Worm (Caenorhabditis elegans): ENCODE data around the gene rpn-12.
A peak's percentile ranks its signal among the peaks of the same experiment; 100 is the strongest.

rpn-12 gene

DNA sequence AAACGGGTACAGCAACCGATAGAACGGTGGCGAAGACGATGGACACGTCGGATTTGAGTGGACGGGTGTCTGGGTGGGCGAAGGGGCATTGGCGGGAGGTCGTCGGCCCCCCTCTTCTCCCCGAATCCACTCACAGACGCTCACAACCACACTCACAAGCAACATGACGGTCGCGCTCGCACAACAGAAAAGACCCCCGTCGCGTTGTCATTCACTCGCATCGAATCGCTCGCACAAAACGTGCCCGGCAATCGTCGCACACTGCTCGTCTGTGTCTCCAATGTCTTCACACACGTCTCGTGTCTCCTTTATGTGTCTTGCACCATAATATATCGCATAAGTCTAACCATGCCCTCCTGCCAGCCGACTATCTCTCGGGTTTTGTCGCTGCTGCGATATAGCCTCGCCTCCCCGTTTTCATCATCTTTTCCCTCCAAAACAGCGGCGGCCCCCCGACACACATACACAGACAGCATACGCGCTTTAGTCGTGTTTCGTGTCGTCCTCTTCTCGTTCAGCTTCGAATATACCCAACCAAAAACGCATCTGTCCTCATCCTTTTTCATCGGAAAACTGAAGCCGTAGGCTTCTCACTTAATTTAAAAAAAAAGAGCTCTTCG lies 18.8 kb upstream of the rpn-12 start:
- TF ChIP-seq ztf-4 (tag; optimal IDR thresholded peaks at IDR 0.05) (peak; percentile 64), lsy-12 (tag; optimal IDR thresholded peaks at IDR 0.05) (peak; percentile 81), nhr-43 (tag; optimal IDR thresholded peaks at IDR 0.05; ENCODE audit: poor library complexity, severe bottlenecking) (peak; percentile 86), nhr-237 (tag; optimal IDR thresholded peaks at IDR 0.05) (no peak), fkh-2 (tag; optimal IDR thresholded peaks at IDR 0.05) (no peak), elt-2 (tag; optimal IDR thresholded peaks at IDR 0.05) (peak; percentile 76), aly-2 (tag; optimal IDR thresholded peaks at IDR 0.05) (no peak), nhr-25 (tag; optimal IDR thresholded peaks at IDR 0.05) (peak; percentile 97), lin-39 (tag; optimal IDR thresholded peaks at IDR 0.05) (peak; percentile 90), nhr-77 (tag; optimal IDR thresholded peaks at IDR 0.05) (no peak), ceh-9 (tag; optimal IDR thresholded peaks at IDR 0.05) (no peak), skn-1 (tag; optimal IDR thresholded peaks at IDR 0.05) (peak; percentile 63), nhr-76 (tag; optimal IDR thresholded peaks at IDR 0.05) (no peak), unc-62 (GFP tag; optimal IDR thresholded peaks at IDR 0.05) (peak; percentile 57), pqm-1 (tag; optimal IDR thresholded peaks at IDR 0.05) (peak; percentile 43), ceh-16 (tag; optimal IDR thresholded peaks at IDR 0.05) (no peak), fos-1 (tag; optimal IDR thresholded peaks at IDR 0.05) (peak; percentile 53), jun-1 (tag; optimal IDR thresholded peaks at IDR 0.05) (peak; percentile 89), nfya-1 (tag; optimal IDR thresholded peaks at IDR 0.05; ENCODE audit: insufficient read depth) (peak; percentile 80), tbx-2 (tag; optimal IDR thresholded peaks at IDR 0.05) (peak; percentile 68), egl-27 (tag; optimal IDR thresholded peaks at IDR 0.05) (peak; percentile 85), mml-1 (tag; optimal IDR thresholded peaks at IDR 0.05) (no peak), ztf-11 (tag; optimal IDR thresholded peaks at IDR 0.05) (no peak), lin-15B (tag; optimal IDR thresholded peaks at IDR 0.05) (peak; percentile 69), nhr-11 (tag; optimal IDR thresholded peaks at IDR 0.05) (peak; percentile 85), egl-5 (tag; optimal IDR thresholded peaks at IDR 0.05) (peak; percentile 57), snpc-4 (tag; optimal IDR thresholded peaks at IDR 0.05) (peak; percentile 53), sea-2 (GFP tag; optimal IDR thresholded peaks at IDR 0.05) (peak; percentile 92), R02D3.7 (tag; optimal IDR thresholded peaks at IDR 0.05) (peak; percentile 48), nhr-28 (tag; optimal IDR thresholded peaks at IDR 0.05) (no peak), fkh-10 (GFP tag; optimal IDR thresholded peaks at IDR 0.05) (peak; percentile 80), elt-3 (tag; optimal IDR thresholded peaks at IDR 0.05) (no peak), ceh-82 (tag; optimal IDR thresholded peaks at IDR 0.05) (peak; percentile 41), elt-1 (tag; optimal IDR thresholded peaks at IDR 0.05) (peak; percentile 12), hmg-11 (tag; optimal IDR thresholded peaks at IDR 0.05) (peak; percentile 96), nhr-23 (tag; optimal IDR thresholded peaks at IDR 0.05) (peak; percentile 86), ceh-28 (tag; optimal IDR thresholded peaks at IDR 0.05) (peak; percentile 58), mdl-1 (tag; optimal IDR thresholded peaks at IDR 0.05) (peak; percentile 82), pha-4 (tag; optimal IDR thresholded peaks at IDR 0.05) (peak; percentile 81), zag-1 (tag; optimal IDR thresholded peaks at IDR 0.05) (no peak), ama-1 (optimal IDR thresholded peaks at IDR 0.05) (no peak)

DNA sequence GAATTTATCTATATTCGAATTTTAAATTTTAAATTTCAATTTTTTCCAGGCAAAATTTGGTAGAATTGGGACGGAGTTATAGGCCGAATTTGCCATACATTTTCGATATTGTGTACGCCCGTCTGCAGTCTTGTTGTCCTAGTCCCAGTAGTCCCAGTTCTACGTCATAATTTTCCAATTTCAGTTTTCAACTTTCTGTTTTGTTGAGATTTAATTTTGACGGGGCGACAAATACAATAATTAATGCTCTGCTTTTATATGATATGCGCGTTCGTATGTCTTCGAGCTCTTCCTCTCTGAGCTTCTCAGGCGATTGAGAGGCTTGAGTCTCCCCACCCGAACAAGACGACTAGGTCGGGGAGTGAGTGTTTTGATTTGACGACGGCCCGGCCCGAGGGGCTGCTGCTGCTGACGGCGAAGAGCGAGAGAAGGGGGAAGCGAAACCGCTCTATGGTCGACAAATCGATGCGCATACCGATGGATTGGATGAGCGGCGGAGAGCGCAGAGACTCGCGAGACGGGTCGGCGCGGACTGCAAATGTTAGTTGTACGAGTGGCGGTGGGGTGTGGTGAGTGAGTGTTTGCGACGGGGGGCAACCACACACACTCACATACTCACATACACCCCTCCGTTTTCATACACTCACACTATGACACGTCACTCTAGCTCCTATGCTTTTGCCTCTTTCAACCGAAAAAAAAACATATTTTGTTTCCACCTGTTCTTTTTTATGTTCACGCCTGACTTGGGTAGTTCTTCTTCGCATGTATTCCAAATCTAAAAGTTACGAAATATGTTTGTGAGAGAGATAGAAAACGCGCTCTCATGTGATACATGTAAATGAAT lies 18.0 kb upstream of the rpn-12 start:
- TF ChIP-seq lin-15B (tag; optimal IDR thresholded peaks at IDR 0.05): peak; percentile 72
- TF ChIP-seq ztf-4 (tag; optimal IDR thresholded peaks at IDR 0.05): peak; percentile 2
- peak; percentile 91 for TF ChIP-seq ama-1 (optimal IDR thresholded peaks at IDR 0.05)
- no peak for TF ChIP-seq eor-1 (tag; optimal IDR thresholded peaks at IDR 0.05)
- TF ChIP-seq skn-1 (tag; optimal IDR thresholded peaks at IDR 0.05): peak; percentile 49
- TF ChIP-seq elt-2 (tag; optimal IDR thresholded peaks at IDR 0.05): peak; percentile 75
- TF ChIP-seq unc-39 (tag; optimal IDR thresholded peaks at IDR 0.05): no peak
- peak; percentile 79 for TF ChIP-seq nhr-23 (tag; optimal IDR thresholded peaks at IDR 0.05)
- TF ChIP-seq lin-39 (tag; optimal IDR thresholded peaks at IDR 0.05): peak; percentile 99
- no peak for TF ChIP-seq ztf-11 (tag; optimal IDR thresholded peaks at IDR 0.05)
- TF ChIP-seq nhr-11 (tag; optimal IDR thresholded peaks at IDR 0.05): peak; percentile 81
- TF ChIP-seq sea-2 (GFP tag; optimal IDR thresholded peaks at IDR 0.05): peak; percentile 96
- peak; percentile 35 for TF ChIP-seq zag-1 (tag; optimal IDR thresholded peaks at IDR 0.05)
- no peak for TF ChIP-seq nhr-28 (tag; optimal IDR thresholded peaks at IDR 0.05)
- peak; percentile 10 for TF ChIP-seq tbx-2 (tag; optimal IDR thresholded peaks at IDR 0.05)
- peak; percentile 80 for TF ChIP-seq unc-62 (GFP tag; optimal IDR thresholded peaks at IDR 0.05)
- no peak for TF ChIP-seq daf-12 (tag; optimal IDR thresholded peaks at IDR 0.05)
- TF ChIP-seq nhr-25 (tag; optimal IDR thresholded peaks at IDR 0.05): peak; percentile 72
- TF ChIP-seq egl-27 (tag; optimal IDR thresholded peaks at IDR 0.05): peak; percentile 40
- peak; percentile 89 for TF ChIP-seq nfya-1 (tag; optimal IDR thresholded peaks at IDR 0.05; ENCODE audit: insufficient read depth)
- peak; percentile 87 for TF ChIP-seq hmg-11 (tag; optimal IDR thresholded peaks at IDR 0.05)
- peak; percentile 55 for TF ChIP-seq pqm-1 (tag; optimal IDR thresholded peaks at IDR 0.05)
- peak; percentile 54 for TF ChIP-seq R02D3.7 (tag; optimal IDR thresholded peaks at IDR 0.05)
- TF ChIP-seq snpc-4 (tag; optimal IDR thresholded peaks at IDR 0.05): peak; percentile 46
- peak; percentile 9 for TF ChIP-seq nhr-43 (tag; optimal IDR thresholded peaks at IDR 0.05; ENCODE audit: poor library complexity, severe bottlenecking)
- peak; percentile 81 for TF ChIP-seq lsy-12 (tag; optimal IDR thresholded peaks at IDR 0.05)
- TF ChIP-seq mml-1 (tag; optimal IDR thresholded peaks at IDR 0.05): no peak
- TF ChIP-seq fos-1 (tag; optimal IDR thresholded peaks at IDR 0.05): peak; percentile 50
- TF ChIP-seq ceh-82 (tag; optimal IDR thresholded peaks at IDR 0.05): no peak
- peak; percentile 86 for TF ChIP-seq jun-1 (tag; optimal IDR thresholded peaks at IDR 0.05)
- TF ChIP-seq fkh-2 (tag; optimal IDR thresholded peaks at IDR 0.05): peak; percentile 19
- peak in 1 of 3 experiments; percentile 25 for TF ChIP-seq elt-3 (tag; optimal IDR thresholded peaks at IDR 0.05)
- no peak for TF ChIP-seq nhr-76 (tag; optimal IDR thresholded peaks at IDR 0.05)
- TF ChIP-seq nhr-12 (tag; optimal IDR thresholded peaks at IDR 0.05): no peak
